Fruit fly (Drosophila melanogaster) whole organism, prepupa: ENCODE data around the gene Jig.

Experiments used
- CG10669 ChIP-seq: fragments of 200-800 bp; sonication (Bioruptor generic); optimal IDR thresholded peaks from 3 replicates; lab custom pipeline; 2018; ENCODE audit warnings: missing biosample characterization, mild to moderate bottlenecking, missing genetic modification characterization, moderate library complexity
- CG11294 ChIP-seq: fragments of 200-800 bp; sonication (Bioruptor generic); IDR thresholded peaks from 2 replicates; pipeline ENCODE4 v1.3.6; 2022; ENCODE audit warnings: missing biosample characterization, missing genetic modification characterization
- CG3032 ChIP-seq: fragments of 200-800 bp; optimal IDR thresholded peaks from 2 replicates; lab custom pipeline; 2019; ENCODE audit warnings: missing biosample characterization, mild to moderate bottlenecking, missing genetic modification characterization, moderate library complexity
- CG31627 ChIP-seq: fragments of 200-800 bp; sonication (Bioruptor generic); optimal IDR thresholded peaks from 3 replicates; lab custom pipeline; 2016; ENCODE audit warnings: missing biosample characterization, missing genetic modification characterization
- CG32006 ChIP-seq: fragments of 200-800 bp; sonication (Bioruptor generic); optimal IDR thresholded peaks from 3 replicates; lab custom pipeline; 2017; ENCODE audit warnings: missing biosample characterization, mild to moderate bottlenecking, missing genetic modification characterization
- CG34406 ChIP-seq: fragments of 200-800 bp; sonication (Bioruptor generic); optimal IDR thresholded peaks from 3 replicates; lab custom pipeline; 2016; ENCODE audit warnings: missing biosample characterization, missing genetic modification characterization
- CG4318 ChIP-seq: fragments of 200-800 bp; sonication (Bioruptor generic); optimal IDR thresholded peaks from 3 replicates; lab custom pipeline; 2017; ENCODE audit warnings: missing biosample characterization, mild to moderate bottlenecking, missing genetic modification characterization
- CG6792 ChIP-seq: fragments of 200-800 bp; sonication (Bioruptor generic); optimal IDR thresholded peaks from 3 replicates; lab custom pipeline; 2016; ENCODE audit warnings: missing biosample characterization, missing genetic modification characterization
- CG6808 ChIP-seq: fragments of 200-800 bp; sonication (Bioruptor generic); optimal IDR thresholded peaks from 3 replicates; lab custom pipeline; 2017; ENCODE audit warnings: missing biosample characterization, missing genetic modification characterization, mild to moderate bottlenecking, moderate library complexity, missing genetic modification reagents
- CG6854 ChIP-seq: fragments of 200-800 bp; sonication (Bioruptor generic); optimal IDR thresholded peaks from 2 replicates; lab custom pipeline; 2017; ENCODE audit warnings: missing biosample characterization, mild to moderate bottlenecking, missing genetic modification characterization
- CG7368 ChIP-seq: fragments of 200-800 bp; sonication (Bioruptor generic); optimal IDR thresholded peaks from 3 replicates; lab custom pipeline; 2016; ENCODE audit warnings: missing biosample characterization, missing genetic modification characterization
- CG8319 ChIP-seq: fragments of 200-800 bp; sonication (Bioruptor generic); optimal IDR thresholded peaks from 3 replicates; lab custom pipeline; 2016; ENCODE audit warnings: missing biosample characterization, missing genetic modification characterization
- Eip78C ChIP-seq: fragments of 200-800 bp; sonication (Bioruptor generic); peaks from one replicate; lab custom pipeline; 2016; ENCODE audit warnings: missing biosample characterization, missing genetic modification characterization
- Ets21C ChIP-seq: fragments of 200-800 bp; sonication (Bioruptor generic); optimal IDR thresholded peaks from 3 replicates; lab custom pipeline; 2016; ENCODE audit warnings: missing biosample characterization, missing genetic modification characterization
- Ets96B ChIP-seq: fragments of 200-800 bp; optimal IDR thresholded peaks from 2 replicates; lab custom pipeline; 2019; ENCODE audit warnings: missing biosample characterization, mild to moderate bottlenecking, missing genetic modification characterization, moderate library complexity
- Gug ChIP-seq: fragments of 200-800 bp; sonication (Bioruptor generic); IDR thresholded peaks from 2 replicates; pipeline ENCODE4 v1.3.6; 2022; ENCODE audit warnings: missing biosample characterization, missing genetic modification characterization
- Hr39 ChIP-seq: fragments of 200-800 bp; sonication (Bioruptor generic); optimal IDR thresholded peaks from 2 replicates; lab custom pipeline; 2016; ENCODE audit warnings: missing biosample characterization, missing genetic modification characterization
- Hr4 ChIP-seq: fragments of 200-800 bp; sonication (Bioruptor generic); optimal IDR thresholded peaks from 3 replicates; lab custom pipeline; 2016; ENCODE audit warnings: missing biosample characterization, missing genetic modification characterization
- Lpt ChIP-seq: fragments of 200-800 bp; sonication (Bioruptor generic); optimal IDR thresholded peaks from 3 replicates; lab custom pipeline; 2016; ENCODE audit warnings: missing biosample characterization, missing genetic modification characterization
- Met ChIP-seq: fragments of 200-800 bp; sonication (Bioruptor generic); optimal IDR thresholded peaks from 3 replicates; lab custom pipeline; 2016; ENCODE audit warnings: missing biosample characterization, missing genetic modification characterization
- OdsH ChIP-seq: fragments of 200-800 bp; sonication (Bioruptor generic); optimal IDR thresholded peaks from 3 replicates; lab custom pipeline; 2016; ENCODE audit warnings: missing biosample characterization, missing genetic modification characterization
- Smox ChIP-seq: fragments of 200-800 bp; sonication (Bioruptor generic); optimal IDR thresholded peaks from 3 replicates; lab custom pipeline; 2016; ENCODE audit warnings: missing biosample characterization, missing genetic modification characterization
- Sox15 ChIP-seq: fragments of 200-800 bp; sonication (Bioruptor generic); optimal IDR thresholded peaks from 3 replicates; lab custom pipeline; 2016; ENCODE audit warnings: missing biosample characterization, missing genetic modification characterization
- dac ChIP-seq: fragments of 200-800 bp; sonication (Bioruptor generic); optimal IDR thresholded peaks from 2 replicates; lab custom pipeline; 2017; ENCODE audit warnings: missing biosample characterization, mild to moderate bottlenecking, missing genetic modification characterization
- eg ChIP-seq: fragments of 200-800 bp; sonication (Bioruptor generic); IDR thresholded peaks from 3 replicates; pipeline ENCODE4 v1.3.6; 2022; ENCODE audit warnings: missing biosample characterization, missing genetic modification characterization
- esn ChIP-seq: fragments of 200-800 bp; sonication (Bioruptor generic); optimal IDR thresholded peaks from 2 replicates; lab custom pipeline; 2016; ENCODE audit warnings: missing biosample characterization, mild to moderate bottlenecking, missing genetic modification characterization, moderate library complexity
- fd85E ChIP-seq: fragments of 200-800 bp; sonication (Bioruptor generic); optimal IDR thresholded peaks from 3 replicates; lab custom pipeline; 2016; ENCODE audit warnings: missing biosample characterization, missing genetic modification characterization
- fkh ChIP-seq: fragments of 200-800 bp; sonication (Bioruptor generic); optimal IDR thresholded peaks from 3 replicates; lab custom pipeline; 2017; ENCODE audit warnings: missing biosample characterization, mild to moderate bottlenecking, missing genetic modification characterization, moderate library complexity
- net ChIP-seq: fragments of 200-800 bp; sonication (Bioruptor generic); optimal IDR thresholded peaks from 3 replicates; lab custom pipeline; 2016; ENCODE audit warnings: missing biosample characterization, missing genetic modification characterization
- pdm3 ChIP-seq: fragments of 200-800 bp; sonication (Bioruptor generic); optimal IDR thresholded peaks from 3 replicates; lab custom pipeline; 2016; ENCODE audit warnings: missing biosample characterization, missing genetic modification characterization
- salr ChIP-seq, 2 experiments: fragments of 200-800 bp; sonication (Bioruptor generic); optimal IDR thresholded peaks; 3 replicates each; lab custom pipeline; 2016 to 2018; ENCODE audit warnings: missing biosample characterization in 2 of 2, missing genetic modification characterization in 2 of 2, mild to moderate bottlenecking in 1 of 2
- ss ChIP-seq, 2 experiments: fragments of 200-800 bp; sonication (Bioruptor generic); optimal IDR thresholded peaks; 2 replicates in 1 of 2; 3 replicates in 1 of 2; lab custom pipeline; 2017 to 2018; ENCODE audit warnings: mild to moderate bottlenecking in 2 of 2, missing biosample characterization in 2 of 2, missing genetic modification characterization in 2 of 2, moderate library complexity in 1 of 2
- svp ChIP-seq: fragments of 200-800 bp; sonication (Bioruptor generic); peaks from one replicate; lab custom pipeline; 2016; ENCODE audit warnings: missing biosample characterization, missing genetic modification characterization
- topi ChIP-seq: fragments of 200-800 bp; sonication (Bioruptor generic); optimal IDR thresholded peaks from 3 replicates; lab custom pipeline; 2016; ENCODE audit warnings: missing biosample characterization, missing genetic modification characterization
- vri ChIP-seq: fragments of 200-800 bp; sonication (Bioruptor generic); optimal IDR thresholded peaks from 3 replicates; lab custom pipeline; 2016; ENCODE audit warnings: missing biosample characterization, mild to moderate bottlenecking, missing genetic modification characterization

Jig gene

dm6 chr3R:14562040-14562439, 1.3 kb downstream of the Jig start, which contains the start of gene CG14851:
CG14851 (plus strand) TSS chr3R:14562340.
- no peak for TF ChIP-seq fkh
- no peak for TF ChIP-seq topi
- no peak for TF ChIP-seq Hr39
- TF ChIP-seq fd85E (GFP tag; lab: Kevin White, UChicago) = no peak
- no peak for TF ChIP-seq net (GFP tag; lab: Kevin White, UChicago)
- no peak for TF ChIP-seq CG3032 (tag; lab: Kevin White, UChicago)
- no peak for TF ChIP-seq CG10669 (GFP tag; lab: Kevin White, UChicago)
- no peak for TF ChIP-seq svp (GFP tag; lab: Kevin White, UChicago)
- no peak for TF ChIP-seq CG32006 (GFP tag; lab: Kevin White, UChicago)
- no peak for TF ChIP-seq salr (GFP tag; optimal IDR thresholded peaks at IDR 0.05; lab: Kevin White, UChicago)
- no peak for TF ChIP-seq OdsH (GFP tag; lab: Kevin White, UChicago)
- no peak for TF ChIP-seq CG6792 (GFP tag; lab: Kevin White, UChicago)
- TF ChIP-seq Ets96B (tag; lab: Kevin White, UChicago) = no peak
- no peak for TF ChIP-seq Ets21C (GFP tag; lab: Kevin White, UChicago)
- TF ChIP-seq ss (GFP tag; optimal IDR thresholded peaks at IDR 0.05; lab: Kevin White, UChicago) = no peak
- no peak for TF ChIP-seq esn (GFP tag; lab: Kevin White, UChicago)
- no peak for TF ChIP-seq CG8319 (GFP tag; lab: Kevin White, UChicago)
- no peak for TF ChIP-seq Smox (GFP tag; lab: Kevin White, UChicago)
- no peak for TF ChIP-seq CG6854 (GFP tag; lab: Kevin White, UChicago)
- TF ChIP-seq dac (GFP tag; lab: Kevin White, UChicago) = no peak
- TF ChIP-seq, all 60 proteins: peak for 0

DNA sequence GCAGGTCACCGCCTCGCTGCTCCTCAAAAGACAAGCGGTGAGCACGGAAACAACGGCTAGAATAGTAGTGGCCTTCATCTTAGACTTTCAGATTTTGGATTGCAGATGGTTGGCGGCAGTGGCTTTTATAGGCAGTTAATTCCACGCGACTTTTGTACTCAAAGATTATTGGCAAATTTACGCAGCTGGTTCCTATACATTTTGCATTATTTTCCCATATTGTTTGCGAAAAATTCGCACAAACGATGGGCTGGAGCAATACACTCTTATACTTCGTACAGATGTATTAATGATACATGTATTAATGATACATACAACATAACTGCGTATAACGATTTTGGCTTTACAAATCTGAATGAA, 4.0 kb downstream of the Jig start, which contains the start of gene CG8087:
Gene CG8087, minus strand, starts transcription at position 101 of the 360 bp plus-strand sequence.
- peak; percentile 26 for TF ChIP-seq svp (GFP tag; lab: Kevin White, UChicago)
- no peak for TF ChIP-seq Hr4 (GFP tag; lab: Kevin White, UChicago)
- no peak for TF ChIP-seq eg (GFP tag; lab: Robert Waterston, UW)

DNA sequence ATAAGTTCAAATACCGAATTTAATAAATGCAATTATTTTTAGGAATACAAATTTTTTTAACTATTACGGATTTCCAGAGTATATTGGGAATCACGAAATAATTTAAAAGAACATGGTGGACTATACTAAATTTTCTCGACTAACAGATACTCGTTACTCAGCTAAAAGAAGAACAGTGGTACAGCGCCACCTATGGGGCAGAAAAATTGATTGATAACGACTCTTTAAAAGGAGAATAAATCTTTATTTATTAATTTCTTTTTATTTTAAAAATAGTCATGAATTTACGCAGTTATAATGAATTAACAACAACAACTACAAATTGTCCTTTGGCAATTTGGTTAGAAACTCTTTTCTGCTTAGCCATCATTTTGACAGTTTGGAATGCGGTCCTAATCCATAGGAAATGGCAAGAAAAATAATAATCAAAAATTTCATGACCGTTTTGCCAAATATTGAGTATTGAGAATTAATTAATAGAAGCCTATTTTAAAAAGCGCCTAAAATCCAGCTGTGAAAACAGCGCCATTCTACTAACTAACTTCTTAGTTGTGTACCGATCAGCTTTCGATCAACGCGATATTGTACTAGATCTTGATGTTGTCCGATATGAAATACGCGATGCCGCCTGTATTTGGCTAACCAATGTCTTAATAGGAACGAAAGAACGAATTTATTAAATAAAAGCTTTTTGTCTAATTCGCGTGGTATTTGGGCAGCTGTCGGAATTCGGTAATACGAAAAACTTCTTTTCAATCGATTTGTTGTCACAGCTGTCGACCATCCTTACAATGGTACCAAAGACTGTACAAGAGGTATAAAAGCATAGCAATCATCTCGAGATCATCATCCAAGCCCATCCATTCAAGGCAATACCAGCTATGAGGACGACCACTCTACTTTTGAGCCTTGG, 4.6 kb downstream of the Jig start, which contains the start of gene CG14852:
Gene CG14852, plus strand, starts transcription at position 863 of the 913 bp plus-strand sequence.
- TF ChIP-seq Gug (GFP tag; lab: Robert Waterston, UW) (no peak), CG7368 (GFP tag; lab: Kevin White, UChicago) (no peak), svp (GFP tag; lab: Kevin White, UChicago) (no peak), CG4318 (no peak), CG31627 (GFP tag; lab: Kevin White, UChicago) (no peak), Met (GFP tag; lab: Kevin White, UChicago) (no peak)

DNA sequence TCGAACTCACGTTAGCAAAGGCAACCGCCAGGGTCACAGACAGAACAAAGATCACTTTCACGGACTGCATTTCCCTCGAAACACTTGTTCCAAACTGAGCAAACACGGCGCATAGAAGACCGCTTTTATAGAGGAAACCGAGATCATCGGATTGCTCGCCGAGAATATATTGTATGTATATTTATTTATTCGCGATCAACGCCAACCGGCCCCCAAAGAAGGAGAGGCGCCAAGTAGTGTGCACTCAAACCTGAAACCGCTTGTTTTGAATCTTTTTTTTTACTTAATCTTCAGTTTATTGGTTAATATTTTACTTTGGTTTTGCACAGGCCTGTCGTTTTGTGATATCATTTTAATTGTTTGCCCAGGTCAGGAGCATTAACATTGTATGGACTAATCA, 6.6 kb downstream of the Jig start, which contains the start of gene CG31313:
Gene CG31313, minus strand, starts transcription at position 101 of the 400 bp plus-strand sequence.
- TF ChIP-seq Eip78C (GFP tag; lab: Kevin White, UChicago) (peak; percentile 23), vri (GFP tag; lab: Kevin White, UChicago) (peak; percentile 3), pdm3 (GFP tag; lab: Kevin White, UChicago) (no peak), CG34406 (no peak)

DNA sequence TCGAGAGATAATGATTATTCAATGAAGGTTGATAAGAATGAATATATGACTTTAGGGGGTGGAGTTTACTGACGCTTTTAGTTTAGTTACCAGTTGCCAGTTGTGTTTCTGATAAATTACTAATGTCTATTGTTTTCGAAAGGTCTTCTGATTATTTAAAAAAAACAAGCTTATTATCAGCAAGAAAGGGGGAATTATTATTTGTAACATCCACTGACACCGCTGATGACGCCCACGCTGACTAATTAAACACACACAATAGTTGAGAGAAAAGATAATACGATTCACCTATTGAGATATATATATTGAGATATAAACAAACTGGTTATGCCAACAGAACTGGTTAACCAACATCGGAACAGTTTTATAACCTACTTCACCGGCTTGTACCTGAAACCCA, 7.1 kb downstream of the Jig start:
- TF ChIP-seq Lpt (GFP tag; lab: Kevin White, UChicago) = no peak
- no peak for TF ChIP-seq CG8319 (GFP tag; lab: Kevin White, UChicago)
- TF ChIP-seq Sox15 (GFP tag; lab: Kevin White, UChicago) = no peak
- TF ChIP-seq fkh = no peak
- TF ChIP-seq CG11294 (GFP tag; lab: Robert Waterston, UW) = no peak
- no peak for TF ChIP-seq CG6808
